Fruit fly (Drosophila melanogaster) whole organism, embryonic: ENCODE measurements around the gene CG43131.
A peak's percentile ranks its signal among the peaks of the same experiment; 100 is the strongest.

Experiments used
- Adf1 ChIP-seq: fragments of 200-800 bp; sonication (Bioruptor generic); IDR thresholded peaks from 2 replicates; pipeline ENCODE4 v1.3.6; 2022; ENCODE audit warnings: missing biosample characterization, missing genetic modification characterization
- BtbVII ChIP-seq: fragments of 200-800 bp; sonication (Bioruptor generic); optimal IDR thresholded peaks from 3 replicates; lab custom pipeline; 2017; ENCODE audit warnings: missing biosample characterization, mild to moderate bottlenecking, missing genetic modification characterization
- CG10366 ChIP-seq: fragments of 200-800 bp; sonication (Bioruptor generic); IDR thresholded peaks from 2 replicates; pipeline ENCODE4 v1.3.6; 2022; ENCODE audit warnings: missing biosample characterization, missing genetic modification characterization
- CG10565 ChIP-seq: fragments of 200-800 bp; sonication (Bioruptor generic); optimal IDR thresholded peaks from 3 replicates; lab custom pipeline; 2016; ENCODE audit warnings: missing biosample characterization, mild to moderate bottlenecking, missing genetic modification characterization
- CG12236 ChIP-seq: fragments of 200-800 bp; sonication (Bioruptor generic); optimal IDR thresholded peaks from 2 replicates; lab custom pipeline; 2016; ENCODE audit warnings: missing biosample characterization, missing genetic modification characterization
- CG12659 ChIP-seq: fragments of 200-800 bp; sonication (Bioruptor generic); optimal IDR thresholded peaks from 3 replicates; lab custom pipeline; 2017; ENCODE audit warnings: mild to moderate bottlenecking, missing biosample characterization, missing genetic modification reagents, missing genetic modification characterization
- CG14441 ChIP-seq: fragments of 200-800 bp; sonication (Bioruptor generic); IDR thresholded peaks from 2 replicates; pipeline ENCODE4 v1.3.6; 2022; ENCODE audit warnings: missing biosample characterization, missing genetic modification characterization
- CG1529 ChIP-seq: fragments of 200-800 bp; sonication (Bioruptor generic); optimal IDR thresholded peaks from 3 replicates; lab custom pipeline; 2018; ENCODE audit warnings: missing biosample characterization, missing genetic modification characterization
- CG15601 ChIP-seq: fragments of 200-800 bp; sonication (Bioruptor generic); optimal IDR thresholded peaks from 3 replicates; lab custom pipeline; 2019; ENCODE audit warnings: missing biosample characterization, mild to moderate bottlenecking, missing genetic modification characterization, moderate library complexity
- CG15696 ChIP-seq: fragments of 200-800 bp; sonication (Bioruptor generic); optimal IDR thresholded peaks from 2 replicates; lab custom pipeline; 2019; ENCODE audit warnings: missing biosample characterization, mild to moderate bottlenecking, missing genetic modification characterization, moderate library complexity
- CG1603 ChIP-seq: fragments of 200-800 bp; sonication (Bioruptor generic); optimal IDR thresholded peaks from 2 replicates; lab custom pipeline; 2019; ENCODE audit warnings: missing biosample characterization, mild to moderate bottlenecking, missing genetic modification characterization, moderate library complexity
- CG1647 ChIP-seq: fragments of 200-800 bp; sonication (Bioruptor generic); optimal IDR thresholded peaks from 3 replicates; lab custom pipeline; 2016; ENCODE audit warnings: missing biosample characterization, missing genetic modification characterization
- CG17361 ChIP-seq: fragments of 200-800 bp; sonication (Bioruptor generic); IDR thresholded peaks from 3 replicates; pipeline ENCODE4 v1.3.6; 2022; ENCODE audit warnings: missing biosample characterization, missing genetic modification characterization
- CG2202 ChIP-seq: fragments of 200-800 bp; sonication (Bioruptor generic); optimal IDR thresholded peaks from 2 replicates; lab custom pipeline; 2018; ENCODE audit warnings: missing biosample characterization, mild to moderate bottlenecking, missing genetic modification characterization
- CG3281 ChIP-seq: fragments of 200-800 bp; sonication (Bioruptor generic); optimal IDR thresholded peaks from 3 replicates; lab custom pipeline; 2017; ENCODE audit warnings: missing biosample characterization, mild to moderate bottlenecking, missing genetic modification characterization
- CG6791 ChIP-seq: fragments of 200-800 bp; sonication (Bioruptor generic); IDR thresholded peaks from 3 replicates; pipeline ENCODE4 v1.3.6; 2022; ENCODE audit warnings: missing biosample characterization, missing genetic modification characterization; ENCODE audit not compliant: partially characterized antibody
- CG7372 ChIP-seq: fragments of 200-800 bp; sonication (Bioruptor generic); IDR thresholded peaks from 2 replicates; pipeline ENCODE4 v1.3.6; 2022; ENCODE audit warnings: missing biosample characterization, missing genetic modification characterization
- CG8765 ChIP-seq: fragments of 200-800 bp; sonication (Bioruptor generic); IDR thresholded peaks from 2 replicates; pipeline ENCODE4 v1.3.6; 2022; ENCODE audit warnings: missing biosample characterization, missing genetic modification characterization
- D19A ChIP-seq: fragments of 200-800 bp; optimal IDR thresholded peaks from 3 replicates; lab custom pipeline; 2019; ENCODE audit warnings: missing biosample characterization, mild to moderate bottlenecking, missing genetic modification characterization, moderate library complexity
- Deaf1 ChIP-seq: fragments of 200-800 bp; optimal IDR thresholded peaks from 3 replicates; lab custom pipeline; 2019; ENCODE audit warnings: missing biosample characterization, mild to moderate bottlenecking, missing genetic modification characterization, moderate library complexity
- Dek ChIP-seq: fragments of 200-800 bp; sonication (Bioruptor generic); optimal IDR thresholded peaks from 3 replicates; lab custom pipeline; 2019; ENCODE audit warnings: missing biosample characterization, mild to moderate bottlenecking, missing genetic modification characterization, moderate library complexity
- E2f2 ChIP-seq: fragments of 200-800 bp; sonication (Bioruptor generic); IDR thresholded peaks from 2 replicates; pipeline ENCODE4 v1.3.6; 2022; ENCODE audit warnings: missing biosample characterization, missing genetic modification characterization
- HHEX ChIP-seq: fragments of 200-800 bp; sonication (Bioruptor generic); optimal IDR thresholded peaks from 3 replicates; lab custom pipeline; 2017; ENCODE audit warnings: missing biosample characterization, mild to moderate bottlenecking, missing genetic modification characterization, missing genetic modification reagents
- Kr ChIP-seq: fragments of 200-800 bp; sonication (Bioruptor generic); optimal IDR thresholded peaks from 2 replicates; lab custom pipeline; 2017; ENCODE audit warnings: missing biosample characterization, mild to moderate bottlenecking, missing genetic modification characterization
- MTF-1 ChIP-seq: fragments of 200-800 bp; sonication (Bioruptor generic); optimal IDR thresholded peaks from 2 replicates; lab custom pipeline; 2018; ENCODE audit warnings: missing biosample characterization, mild to moderate bottlenecking, missing genetic modification characterization, borderline replicate concordance
- Mad ChIP-seq: fragments of 200-800 bp; sonication (Bioruptor generic); optimal IDR thresholded peaks from 2 replicates; lab custom pipeline; 2016; ENCODE audit warnings: missing biosample characterization, missing genetic modification characterization
- Nf-YA ChIP-seq: fragments of 200-800 bp; sonication (Bioruptor generic); IDR thresholded peaks from 2 replicates; pipeline ENCODE4 v1.3.6; 2022; ENCODE audit warnings: missing biosample characterization, missing genetic modification characterization
- Oli ChIP-seq: fragments of 200-800 bp; sonication (Bioruptor generic); optimal IDR thresholded peaks from 2 replicates; lab custom pipeline; 2018; ENCODE audit warnings: missing biosample characterization, mild to moderate bottlenecking, missing genetic modification characterization, moderate library complexity
- Pdp1 ChIP-seq, 2 experiments: fragments of 200-800 bp; sonication (Bioruptor generic); optimal IDR thresholded peaks; 3 replicates each; lab custom pipeline; 2016; ENCODE audit warnings: missing biosample characterization in 2 of 2, missing genetic modification characterization in 2 of 2, mild to moderate bottlenecking in 1 of 2, moderate library complexity in 1 of 2
- Six4 ChIP-seq: fragments of 200-800 bp; sonication (Bioruptor generic); optimal IDR thresholded peaks from 2 replicates; lab custom pipeline; 2016; ENCODE audit warnings: missing biosample characterization, missing genetic modification characterization
- Usf ChIP-seq: fragments of 200-800 bp; sonication (Bioruptor generic); optimal IDR thresholded peaks from 2 replicates; lab custom pipeline; 2017; ENCODE audit warnings: missing genotype, missing biosample characterization, missing genetic modification characterization
- Xbp1 ChIP-seq: fragments of 200-800 bp; sonication (Bioruptor generic); optimal IDR thresholded peaks from 3 replicates; lab custom pipeline; 2016; ENCODE audit warnings: missing biosample characterization, mild to moderate bottlenecking, missing genetic modification characterization
- YL-1 ChIP-seq: fragments of 200-800 bp; sonication (Bioruptor generic); optimal IDR thresholded peaks from 3 replicates; lab custom pipeline; 2017; ENCODE audit warnings: missing biosample characterization, mild to moderate bottlenecking, missing genetic modification characterization
- amos ChIP-seq: fragments of 200-800 bp; sonication (Bioruptor generic); IDR thresholded peaks from 2 replicates; pipeline ENCODE4 v1.3.6; 2022; ENCODE audit warnings: missing biosample characterization, missing genetic modification characterization; ENCODE audit not compliant: partially characterized antibody
- chinmo ChIP-seq: fragments of 200-800 bp; sonication (Bioruptor generic); IDR thresholded peaks from 4 replicates; pipeline ENCODE4 v1.3.6; 2022; ENCODE audit warnings: missing biosample characterization, missing genetic modification characterization; ENCODE audit not compliant: partially characterized antibody
- emc ChIP-seq: fragments of 200-800 bp; sonication (Bioruptor generic); optimal IDR thresholded peaks from 2 replicates; lab custom pipeline; 2016; ENCODE audit warnings: missing biosample characterization, missing genetic modification characterization
- grn ChIP-seq: fragments of 200-800 bp; sonication (Bioruptor generic); optimal IDR thresholded peaks from 3 replicates; lab custom pipeline; 2017; ENCODE audit warnings: missing biosample characterization, missing genetic modification characterization
- klu ChIP-seq: fragments of 200-800 bp; sonication (Bioruptor generic); IDR thresholded peaks from 2 replicates; pipeline ENCODE4 v1.3.6; 2022; ENCODE audit warnings: missing biosample characterization, missing genetic modification characterization
- lbe ChIP-seq: fragments of 200-800 bp; sonication (Bioruptor generic); optimal IDR thresholded peaks from 2 replicates; lab custom pipeline; 2016; ENCODE audit warnings: missing biosample characterization, mild to moderate bottlenecking, missing genetic modification characterization
- nau ChIP-seq: fragments of 200-800 bp; sonication (Bioruptor generic); optimal IDR thresholded peaks from 3 replicates; lab custom pipeline; 2017; ENCODE audit warnings: missing biosample characterization, mild to moderate bottlenecking, missing genetic modification characterization, missing genetic modification reagents
- odd ChIP-seq: fragments of 200-800 bp; sonication (Bioruptor generic); optimal IDR thresholded peaks from 2 replicates; lab custom pipeline; 2017; ENCODE audit warnings: missing biosample characterization, mild to moderate bottlenecking, missing genetic modification characterization
- org-1 ChIP-seq: fragments of 200-800 bp; sonication (Bioruptor generic); optimal IDR thresholded peaks from 2 replicates; lab custom pipeline; 2017; ENCODE audit warnings: missing biosample characterization, missing genetic modification characterization
- pan ChIP-seq, 4 experiments: fragments of >200 bp in 3 of 4; fragments of 200-800 bp in 1 of 4; sonication (Bioruptor generic) in 1 of 4; optimal IDR thresholded peaks in 3 of 4; IDR thresholded peaks in 1 of 4; 2 replicates each; pipeline versions ENCODE4 v1.3.6 to Lab custom; 2017 to 2022; ENCODE audit warnings: missing biosample characterization in 2 of 4, missing genetic modification characterization in 2 of 4, mixed read lengths in 1 of 4
- pb ChIP-seq: fragments of 200-800 bp; sonication (Bioruptor generic); optimal IDR thresholded peaks from 3 replicates; lab custom pipeline; 2016; ENCODE audit warnings: missing biosample characterization, missing genetic modification characterization
- pzg ChIP-seq: fragments of 200-800 bp; sonication (Bioruptor generic); optimal IDR thresholded peaks from 3 replicates; lab custom pipeline; 2018; ENCODE audit warnings: missing biosample characterization, mild to moderate bottlenecking, missing genetic modification characterization, moderate library complexity
- sens-2 ChIP-seq: fragments of 200-800 bp; sonication (Bioruptor generic); IDR thresholded peaks from 2 replicates; pipeline ENCODE4 v1.3.6; 2022; ENCODE audit warnings: missing biosample characterization, missing genetic modification characterization
- sna ChIP-seq: fragments of 200-800 bp; sonication (Bioruptor generic); IDR thresholded peaks from 2 replicates; pipeline ENCODE4 v1.3.6; 2022; ENCODE audit warnings: missing biosample characterization, missing genetic modification characterization; ENCODE audit not compliant: partially characterized antibody
- wdn ChIP-seq: fragments of 200-800 bp; sonication (Bioruptor generic); IDR thresholded peaks from 2 replicates; pipeline ENCODE4 v1.3.6; 2022; ENCODE audit warnings: missing biosample characterization, missing genetic modification characterization
- z ChIP-seq: fragments of 200-800 bp; sonication (Bioruptor generic); IDR thresholded peaks from 3 replicates; pipeline ENCODE4 v1.3.6; 2022; ENCODE audit warnings: missing biosample characterization, missing genetic modification characterization

CG43131 gene

dm6 chr3R:5109558-5110211 lies 707 bp upstream of the CG43131 start (continued):
- TF ChIP-seq pan (optimal IDR thresholded peaks at IDR 0.05; lab: Kevin White, UChicago) (no peak), pan (GFP tag; optimal IDR thresholded peaks at IDR 0.05 in 1 of 2, IDR thresholded peaks at IDR 0.05 in 1 of 2) (no peak), pzg (GFP tag; lab: Kevin White, UChicago) (no peak), CG2202 (no peak), YL-1 (GFP tag; lab: Kevin White, UChicago) (no peak), CG17361 (GFP tag; lab: Robert Waterston, UW) (no peak), Mad (no peak), CG15601 (tag; lab: Kevin White, UChicago) (no peak), CG14441 (GFP tag; lab: Robert Waterston, UW) (no peak), HHEX (GFP tag; lab: Kevin White, UChicago) (no peak), sens-2 (GFP tag; lab: Robert Waterston, UW) (no peak), Usf (GFP tag; lab: Kevin White, UChicago) (no peak), Six4 (GFP tag; lab: Kevin White, UChicago) (no peak), CG7372 (GFP tag; lab: Robert Waterston, UW) (no peak), CG12236 (GFP tag; lab: Kevin White, UChicago) (no peak), org-1 (no peak), Pdp1 (GFP tag; optimal IDR thresholded peaks at IDR 0.05; lab: Kevin White, UChicago) (no peak), CG1603 (no peak), CG15696 (tag; lab: Kevin White, UChicago) (no peak), klu (no peak), E2f2 (GFP tag; lab: Robert Waterston, UW) (no peak), CG6791 (GFP tag; lab: Robert Waterston, UW) (no peak), Dek (tag; lab: Kevin White, UChicago) (no peak), chinmo (GFP tag; lab: Robert Waterston, UW) (no peak), sna (no peak), Oli (tag; lab: Kevin White, UChicago) (peak; percentile 9), CG8765 (GFP tag; lab: Robert Waterston, UW) (0 out of 2 replicates have a peak, but pooled peaks have one; percentile 18), Nf-YA (GFP tag; lab: Robert Waterston, UW) (no peak), wdn (GFP tag; lab: Robert Waterston, UW) (no peak), MTF-1 (GFP tag; lab: Kevin White, UChicago) (no peak), Adf1 (no peak), Xbp1 (GFP tag; lab: Kevin White, UChicago) (no peak), CG12659 (GFP tag; lab: Kevin White, UChicago) (no peak), CG10366 (GFP tag; lab: Robert Waterston, UW) (no peak), z (GFP tag; lab: Robert Waterston, UW) (no peak), Kr (peak; percentile 91), CG1529 (GFP tag; lab: Kevin White, UChicago) (no peak), pb (GFP tag; lab: Kevin White, UChicago) (no peak), odd (GFP tag; lab: Kevin White, UChicago) (no peak), BtbVII (GFP tag; lab: Kevin White, UChicago) (no peak), nau (GFP tag; lab: Kevin White, UChicago) (no peak), amos (GFP tag; lab: Robert Waterston, UW) (peak; percentile 19; the same call in 1 of the 2 replicates), CG1647 (GFP tag; lab: Kevin White, UChicago) (no peak), lbe (no peak), grn (peak; percentile 42), CG3281 (GFP tag; lab: Kevin White, UChicago) (no peak), Deaf1 (peak; percentile 38), emc (no peak), CG10565 (GFP tag; lab: Kevin White, UChicago) (no peak), D19A (tag; lab: Kevin White, UChicago) (no peak)
